Worm (Caenorhabditis elegans): ENCODE results near the gene gldi-2.
A peak's percentile ranks its signal among the peaks of the same experiment; 100 is the strongest.

Gene gldi-2

DNA sequence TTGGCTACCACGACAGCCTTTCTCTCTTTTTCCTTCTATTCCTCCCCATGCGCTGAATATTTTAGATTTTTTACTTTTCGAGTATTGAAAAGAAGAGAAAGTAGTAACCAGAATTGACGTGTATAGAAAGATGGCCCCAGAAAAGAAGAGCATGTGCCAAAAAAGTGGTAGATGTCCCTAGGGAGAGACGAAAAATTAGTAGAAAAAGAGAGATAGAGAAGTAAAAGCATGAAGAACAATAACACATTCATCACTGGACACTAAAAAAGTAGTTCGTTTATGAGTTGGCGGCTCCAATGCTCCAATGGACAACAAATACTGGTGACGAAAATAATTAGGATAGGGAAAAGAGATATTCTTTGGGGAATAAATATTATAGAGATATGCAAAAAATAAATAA lies 29.3 kb downstream of the gldi-2 start:
- TF ChIP-seq ceh-16 (tag; optimal IDR thresholded peaks at IDR 0.05) (no peak), egl-27 (tag; optimal IDR thresholded peaks at IDR 0.05) (no peak), gmeb-1 (tag; optimal IDR thresholded peaks at IDR 0.05) (no peak), alr-1 (tag; optimal IDR thresholded peaks at IDR 0.05) (no peak), mdl-1 (tag; optimal IDR thresholded peaks at IDR 0.05) (peak in 1 of 2 experiments; percentile 47), lsy-2 (tag; optimal IDR thresholded peaks at IDR 0.05) (peak in 1 of 2 experiments; percentile 17), zag-1 (tag; optimal IDR thresholded peaks at IDR 0.05) (peak; percentile 35), F13H6.1 (tag; optimal IDR thresholded peaks at IDR 0.05) (no peak), nhr-77 (tag; optimal IDR thresholded peaks at IDR 0.05) (no peak), lin-39 (tag; optimal IDR thresholded peaks at IDR 0.05) (peak; percentile 57), Y55F3AM.14 (GFP tag; optimal IDR thresholded peaks at IDR 0.05) (peak; percentile 1), crh-2 (tag; optimal IDR thresholded peaks at IDR 0.05) (peak; percentile 17), mab-5 (tag; optimal IDR thresholded peaks at IDR 0.05) (peak; percentile 21), C34F6.9 (tag; optimal IDR thresholded peaks at IDR 0.05) (peak; percentile 20), sma-9 (GFP tag; optimal IDR thresholded peaks at IDR 0.05) (peak; percentile 12), sma-9 (tag; optimal IDR thresholded peaks at IDR 0.05) (no peak)

ce11 chrII:6816324-6816723 lies 33.1 kb downstream of the gldi-2 start:
- TF ChIP-seq ceh-82 (tag; optimal IDR thresholded peaks at IDR 0.05) (no peak), ztf-11 (tag; optimal IDR thresholded peaks at IDR 0.05) (no peak), mab-5 (tag; optimal IDR thresholded peaks at IDR 0.05) (no peak), aly-2 (tag; optimal IDR thresholded peaks at IDR 0.05) (no peak), elt-1 (tag; optimal IDR thresholded peaks at IDR 0.05) (no peak)

DNA sequence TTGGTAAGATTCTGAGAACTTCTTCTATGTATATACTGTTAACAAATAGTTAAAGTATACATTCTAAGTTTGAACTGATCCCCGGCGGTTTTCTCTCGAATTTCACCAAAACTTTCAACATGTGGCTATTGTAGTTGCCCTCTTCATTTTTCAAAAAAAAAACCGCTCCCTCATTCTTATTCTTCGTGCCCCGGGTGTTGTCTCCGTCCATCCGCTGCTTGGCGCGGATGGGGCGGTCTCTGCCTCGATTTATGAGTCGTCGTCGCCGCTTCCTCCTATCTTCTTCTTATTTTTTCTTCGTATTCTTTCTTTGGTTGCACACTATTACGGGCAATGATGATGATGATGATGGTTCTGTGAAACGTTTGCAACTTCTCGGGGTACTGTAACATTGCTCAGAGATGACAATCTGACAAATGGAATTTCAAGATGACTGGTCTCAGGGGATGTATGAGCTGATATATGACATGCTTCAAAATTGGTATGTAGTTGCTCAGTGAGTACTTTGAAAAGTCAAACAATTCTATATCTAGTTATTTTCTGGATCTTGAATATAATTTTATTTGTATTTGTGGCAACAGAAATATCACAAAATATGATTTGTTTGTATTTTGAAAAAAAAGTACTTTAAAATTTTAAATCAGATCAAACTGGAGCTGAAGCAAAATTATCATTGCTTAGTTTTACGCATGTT lies 37.2 kb downstream of the gldi-2 start:
- peak; percentile 2 for TF ChIP-seq sma-9 (GFP tag; optimal IDR thresholded peaks at IDR 0.05)
- TF ChIP-seq sma-9 (tag; optimal IDR thresholded peaks at IDR 0.05) = no peak
- no peak for TF ChIP-seq mdl-1 (tag; optimal IDR thresholded peaks at IDR 0.05)
- peak; percentile 19 for TF ChIP-seq mab-5 (tag; optimal IDR thresholded peaks at IDR 0.05)
- TF ChIP-seq lsy-2 (tag; optimal IDR thresholded peaks at IDR 0.05) = peak in 1 of 2 experiments; percentile 20

ce11 chrII:6821118-6821517 lies 37.9 kb downstream of the gldi-2 start:
- TF ChIP-seq elt-1 (tag; optimal IDR thresholded peaks at IDR 0.05) (no peak), nhr-25 (tag; optimal IDR thresholded peaks at IDR 0.05) (peak; percentile 94), Y55F3AM.14 (GFP tag; optimal IDR thresholded peaks at IDR 0.05) (no peak), F13H6.1 (tag; optimal IDR thresholded peaks at IDR 0.05) (peak; percentile 31), ZK546.5 (tag; optimal IDR thresholded peaks at IDR 0.05) (no peak), ceh-16 (tag; optimal IDR thresholded peaks at IDR 0.05) (peak; percentile 100), sem-4 (tag; optimal IDR thresholded peaks at IDR 0.05) (peak; percentile 90), mab-5 (tag; optimal IDR thresholded peaks at IDR 0.05) (peak; percentile 21), fos-1 (tag; optimal IDR thresholded peaks at IDR 0.05) (peak; percentile 30), lin-11 (tag; optimal IDR thresholded peaks at IDR 0.05) (no peak), egl-27 (tag; optimal IDR thresholded peaks at IDR 0.05) (peak; percentile 62), sma-9 (GFP tag; optimal IDR thresholded peaks at IDR 0.05) (peak; percentile 81), sma-9 (tag; optimal IDR thresholded peaks at IDR 0.05) (no peak), nhr-21 (tag; optimal IDR thresholded peaks at IDR 0.05) (peak; percentile 39), nhr-6 (tag; optimal IDR thresholded peaks at IDR 0.05) (peak; percentile 39), blmp-1 (tag; optimal IDR thresholded peaks at IDR 0.05; ENCODE audit: insufficient read depth) (peak; percentile 91), ztf-4 (tag; optimal IDR thresholded peaks at IDR 0.05) (peak; percentile 67), sma-3 (GFP tag; optimal IDR thresholded peaks at IDR 0.05) (peak; percentile 67), lsy-2 (tag; optimal IDR thresholded peaks at IDR 0.05) (peak in 1 of 2 experiments; percentile 56), unc-62 (GFP tag; optimal IDR thresholded peaks at IDR 0.05) (peak; percentile 77), lin-39 (tag; optimal IDR thresholded peaks at IDR 0.05) (no peak), lin-13 (GFP tag; optimal IDR thresholded peaks at IDR 0.05) (peak; percentile 6), elt-3 (tag; optimal IDR thresholded peaks at IDR 0.05) (no peak), crh-2 (tag; optimal IDR thresholded peaks at IDR 0.05) (peak; percentile 37)

- TF ChIP-seq ceh-16 (tag; optimal IDR thresholded peaks at IDR 0.05) = no peak
- TF ChIP-seq nhr-11 (tag; optimal IDR thresholded peaks at IDR 0.05) = no peak
- TF ChIP-seq mbf-1 (tag; optimal IDR thresholded peaks at IDR 0.05) = no peak
- TF ChIP-seq sma-9 (GFP tag; optimal IDR thresholded peaks at IDR 0.05) = peak; percentile 84
- TF ChIP-seq sma-9 (tag; optimal IDR thresholded peaks at IDR 0.05) = no peak
- TF ChIP-seq fos-1 (tag; optimal IDR thresholded peaks at IDR 0.05) = peak; percentile 95
- TF ChIP-seq mab-5 (tag; optimal IDR thresholded peaks at IDR 0.05) = no peak
- TF ChIP-seq snpc-4 (tag; optimal IDR thresholded peaks at IDR 0.05) = no peak
- peak; percentile 57 for TF ChIP-seq crh-2 (tag; optimal IDR thresholded peaks at IDR 0.05)
- no peak for TF ChIP-seq nhr-10 (tag; optimal IDR thresholded peaks at IDR 0.05)
Observed at ce11 chrII:6821832-6822231, 38.6 kb downstream of the gldi-2 start.
